Worm (Caenorhabditis elegans): ENCODE measurements around the gene T15H9.4.

Gene T15H9.4

DNA sequence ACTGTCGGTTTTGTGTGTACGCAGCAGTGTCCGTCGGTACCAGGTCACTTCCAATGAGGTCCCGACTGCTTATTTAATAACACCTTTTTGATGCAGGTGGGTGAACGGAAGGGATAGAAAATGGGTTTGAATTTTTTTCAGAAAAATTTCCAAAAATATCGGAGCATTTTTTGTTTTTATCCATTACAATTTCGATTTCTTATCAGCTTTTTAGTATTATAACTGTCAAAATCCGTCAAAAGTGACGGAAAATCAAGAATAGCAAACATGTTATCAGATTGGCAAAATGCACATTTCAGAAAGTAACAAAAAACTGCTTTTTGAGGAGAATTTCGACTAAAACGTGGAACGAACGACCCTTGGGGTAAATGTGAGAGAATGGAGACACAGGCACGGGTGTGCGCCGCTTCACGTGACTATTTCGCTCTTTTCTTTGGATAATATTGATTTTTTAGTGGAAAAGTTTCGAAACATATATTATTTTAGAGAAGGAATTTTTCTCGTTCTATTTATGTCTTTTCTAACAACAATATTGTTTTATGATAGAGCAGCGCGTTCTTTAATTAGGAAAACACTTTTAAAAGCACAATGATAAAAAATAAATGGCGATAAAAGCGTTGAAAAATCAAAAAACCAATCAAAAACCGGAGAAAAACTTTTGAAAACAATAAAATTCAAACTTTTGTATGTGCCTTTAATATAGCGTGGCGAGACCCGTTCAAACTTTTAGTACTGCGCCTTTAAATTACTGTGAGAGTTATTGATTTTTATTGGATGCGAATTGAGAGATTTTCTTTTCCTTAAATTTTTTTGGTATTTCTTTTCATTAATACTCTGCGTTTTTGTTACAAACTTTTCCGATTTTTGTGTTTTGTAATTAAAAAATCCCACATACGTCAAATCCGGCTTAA lies 35.5 kb downstream of the T15H9.4 start, which contains the start of gene sqv-8:
Gene sqv-8 (plus strand): TSS at position 51 of the 911 bp plus-strand sequence.
- no peak for TF ChIP-seq C04F5.9 (tag; optimal IDR thresholded peaks at IDR 0.05)
- TF ChIP-seq skn-1 (tag; optimal IDR thresholded peaks at IDR 0.05), result peak; percentile 33
- TF ChIP-seq dpl-1 (GFP tag; optimal IDR thresholded peaks at IDR 0.05), result peak in 1 of 3 experiments; percentile 25
- peak; percentile 40 for TF ChIP-seq nhr-71 (tag; optimal IDR thresholded peaks at IDR 0.05)
- TF ChIP-seq lin-39 (tag; optimal IDR thresholded peaks at IDR 0.05), result no peak
- peak; percentile 62 for TF ChIP-seq lin-14 (GFP tag; optimal IDR thresholded peaks at IDR 0.05)
- no peak for TF ChIP-seq aly-2 (tag; optimal IDR thresholded peaks at IDR 0.05)
- no peak for TF ChIP-seq ztf-11 (tag; optimal IDR thresholded peaks at IDR 0.05)
- TF ChIP-seq ama-1 (optimal IDR thresholded peaks at IDR 0.05), result no peak
- no peak for TF ChIP-seq nhr-84 (tag; optimal IDR thresholded peaks at IDR 0.05)
- no peak for TF ChIP-seq alr-1 (tag; optimal IDR thresholded peaks at IDR 0.05; ENCODE audit: borderline replicate concordance)
- TF ChIP-seq swsn-7 (tag; optimal IDR thresholded peaks at IDR 0.05), result no peak
- no peak for TF ChIP-seq vab-15 (tag; optimal IDR thresholded peaks at IDR 0.05)
- TF ChIP-seq C34B4.2 (tag; optimal IDR thresholded peaks at IDR 0.05), result no peak
- TF ChIP-seq egl-27 (tag; optimal IDR thresholded peaks at IDR 0.05), result no peak
- no peak for TF ChIP-seq lin-15B (tag; optimal IDR thresholded peaks at IDR 0.05)
- TF ChIP-seq xbp-1 (tag; optimal IDR thresholded peaks at IDR 0.05), result peak; percentile 24
- no peak for TF ChIP-seq nhr-76 (tag; optimal IDR thresholded peaks at IDR 0.05)
- peak; percentile 51 for TF ChIP-seq snu-23 (GFP tag; optimal IDR thresholded peaks at IDR 0.05)
- TF ChIP-seq unc-62 (GFP tag; optimal IDR thresholded peaks at IDR 0.05), result no peak
- no peak for TF ChIP-seq fkh-8 (tag; optimal IDR thresholded peaks at IDR 0.05)
- TF ChIP-seq rnt-1 (tag; optimal IDR thresholded peaks at IDR 0.05), result peak; percentile 5
- peak; percentile 65 for TF ChIP-seq nhr-85 (tag)
- TF ChIP-seq ceh-82 (tag; optimal IDR thresholded peaks at IDR 0.05), result peak in 1 of 3 experiments; percentile 6
- TF ChIP-seq blmp-1 (tag; optimal IDR thresholded peaks at IDR 0.05), result peak; percentile 20
- TF ChIP-seq mdl-1 (tag; optimal IDR thresholded peaks at IDR 0.05), result peak in 1 of 2 experiments; percentile 37
- TF ChIP-seq zag-1 (tag; optimal IDR thresholded peaks at IDR 0.05), result no peak
- no peak for TF ChIP-seq tbx-2 (tag; optimal IDR thresholded peaks at IDR 0.05)
- TF ChIP-seq nhr-47 (tag; optimal IDR thresholded peaks at IDR 0.05), result peak; percentile 17
- TF ChIP-seq nhr-77 (tag; optimal IDR thresholded peaks at IDR 0.05), result no peak
- peak in 1 of 2 experiments; percentile 11 for TF ChIP-seq lsy-2 (tag; optimal IDR thresholded peaks at IDR 0.05)
- no peak for TF ChIP-seq unc-98 (GFP tag; IDR thresholded peaks at IDR 0.05)
- TF ChIP-seq zip-4 (GFP tag; optimal IDR thresholded peaks at IDR 0.05), result no peak
- TF ChIP-seq efl-1 (optimal IDR thresholded peaks at IDR 0.05), result peak in 1 of 2 experiments; percentile 21
- TF ChIP-seq efl-1 (GFP tag; optimal IDR thresholded peaks at IDR 0.05 in 1 of 2), result peak; percentile 7 to 70
- TF ChIP-seq nhr-19 (GFP tag; conservative IDR thresholded peaks at IDR 0.05), result no peak
- TF ChIP-seq fkh-10 (GFP tag; optimal IDR thresholded peaks at IDR 0.05), result no peak
- TF ChIP-seq mef-2 (tag; optimal IDR thresholded peaks at IDR 0.05), result no peak
- TF ChIP-seq fkh-4 (tag; optimal IDR thresholded peaks at IDR 0.05; ENCODE audit: borderline replicate concordance), result no peak
- peak in 1 of 2 experiments; percentile 14 for TF ChIP-seq lin-35 (GFP tag; optimal IDR thresholded peaks at IDR 0.05)
- no peak for TF ChIP-seq lir-3 (tag; optimal IDR thresholded peaks at IDR 0.05; ENCODE audit: poor library complexity)
- no peak for TF ChIP-seq lin-13 (GFP tag; optimal IDR thresholded peaks at IDR 0.05)
- TF ChIP-seq sptf-1 (tag; optimal IDR thresholded peaks at IDR 0.05), result no peak
- no peak for TF ChIP-seq pag-3 (tag; optimal IDR thresholded peaks at IDR 0.05; ENCODE audit: borderline replicate concordance, insufficient read depth)
- TF ChIP-seq nhr-28 (tag; optimal IDR thresholded peaks at IDR 0.05), result no peak
- TF ChIP-seq hlh-17 (GFP tag; optimal IDR thresholded peaks at IDR 0.05; ENCODE audit: borderline replicate concordance), result no peak
- no peak for TF ChIP-seq hlh-4 (tag; optimal IDR thresholded peaks at IDR 0.05)
- no peak for TF ChIP-seq ztf-4 (tag; optimal IDR thresholded peaks at IDR 0.05)
- peak; percentile 39 for TF ChIP-seq nhr-20 (tag; optimal IDR thresholded peaks at IDR 0.05)
- no peak for TF ChIP-seq irx-1 (tag; optimal IDR thresholded peaks at IDR 0.05)
- peak; percentile 7 for TF ChIP-seq mep-1 (tag; optimal IDR thresholded peaks at IDR 0.05)
